Worm (Caenorhabditis elegans) whole organism, young adult: ENCODE measurements around the gene clec-43.

Experiments used
- F49E8.2 ChIP-seq: sonication (generic microtip); optimal IDR thresholded peaks from 3 replicates; lab custom pipeline; 2017; ENCODE audit warnings: missing genetic modification characterization, mild to moderate bottlenecking, missing compliant biosample characterization, antibody characterized with exemption, moderate library complexity; ENCODE audit not compliant: insufficient read depth
- ceh-58 ChIP-seq: fragments of 200-800 bp; sonication (Bioruptor generic); IDR thresholded peaks from 2 replicates; pipeline ENCODE4 v1.3.6; 2022; ENCODE audit warnings: missing genetic modification characterization, missing compliant biosample characterization
- efl-1 ChIP-seq: fragments of 150-350 bp; optimal IDR thresholded peaks from 2 replicates; lab custom pipeline; 2014; ENCODE audit warnings: missing biosample characterization, missing genetic modification reagents, missing genetic modification characterization
- mes-4 ChIP-seq: sonication (generic microtip); optimal IDR thresholded peaks from 2 replicates; lab custom pipeline; 2016; ENCODE audit warnings: missing genotype, missing genetic modification characterization, missing compliant biosample characterization
- nhr-179 ChIP-seq: sonication (generic microtip); optimal IDR thresholded peaks from 2 replicates; lab custom pipeline; 2016; ENCODE audit warnings: mild to moderate bottlenecking, missing genetic modification characterization, missing compliant biosample characterization
- rec-8 ChIP-seq, 2 experiments: sonication (generic microtip); optimal IDR thresholded peaks; 2 replicates each; lab custom pipeline; 2016; ENCODE audit warnings: mild to moderate bottlenecking in 2 of 2, missing genetic modification characterization in 2 of 2, missing genetic modification reagents in 2 of 2, missing genotype in 2 of 2, missing biosample characterization in 1 of 2, missing compliant biosample characterization in 1 of 2, moderate library complexity in 1 of 2

ce11 chrII:943773-944172 is at the start of gene clec-43:
- TF ChIP-seq nhr-179 (tag; lab: Kevin White, UChicago) = no peak
- TF ChIP-seq efl-1 (GFP tag; lab: Kevin White, UChicago) = no peak
- TF ChIP-seq rec-8 (tag; optimal IDR thresholded peaks at IDR 0.05; lab: Kevin White, UChicago) = no peak
- TF ChIP-seq ceh-58 = no peak
- no peak for TF ChIP-seq mes-4 (tag; lab: Kevin White, UChicago)
- no peak for TF ChIP-seq F49E8.2 (tag; lab: Kevin White, UChicago)
